Worm (Caenorhabditis elegans) whole organism, L1 larva: ENCODE measurements around the gene aat-2.
A peak's percentile ranks its signal among the peaks of the same experiment; 100 is the strongest.

Source experiments
- C16A3.4 ChIP-seq: fragments of 150-350 bp; optimal IDR thresholded peaks from 2 replicates; lab custom pipeline; 2014; ENCODE audit warnings: missing biosample characterization, missing genetic modification characterization
- Y116A8C.19 ChIP-seq: sonication (generic microtip); optimal IDR thresholded peaks from 2 replicates; lab custom pipeline; 2016; ENCODE audit warnings: missing compliant biosample characterization, missing genetic modification characterization, borderline replicate concordance
- blmp-1 ChIP-seq: fragments of 150-350 bp; optimal IDR thresholded peaks from 2 replicates; lab custom pipeline; 2014; ENCODE audit warnings: missing biosample characterization, missing genetic modification characterization
- ceh-82 ChIP-seq, 3 experiments: fragments of 150-350 bp in 1 of 3; sonication (generic microtip) in 2 of 3; optimal IDR thresholded peaks; 2 replicates each; lab custom pipeline; 2014 to 2017; ENCODE audit warnings: missing biosample characterization in 3 of 3, missing genetic modification characterization in 3 of 3
- ceh-88 ChIP-seq: fragments of 200-800 bp; sonication (Bioruptor generic); IDR thresholded peaks from 2 replicates; pipeline ENCODE4 v1.3.6; 2022; ENCODE audit warnings: missing genetic modification characterization, missing compliant biosample characterization
- ceh-90 ChIP-seq: sonication (generic microtip); optimal IDR thresholded peaks from 2 replicates; lab custom pipeline; 2016; ENCODE audit warnings: missing genetic modification characterization, missing compliant biosample characterization
- ces-1 ChIP-seq: fragments of 150-350 bp; optimal IDR thresholded peaks from 2 replicates; lab custom pipeline; 2014; ENCODE audit warnings: missing biosample characterization, missing genetic modification reagents, missing genetic modification characterization
- dpl-1 ChIP-seq, 3 experiments: fragments of 150-350 bp in 2 of 3; sonication (generic microtip) in 1 of 3; optimal IDR thresholded peaks; 2 replicates each; lab custom pipeline; 2014 to 2017; ENCODE audit warnings: missing biosample characterization in 3 of 3, missing genetic modification characterization in 3 of 3, missing genetic modification reagents in 3 of 3
- efl-1 ChIP-seq, 4 experiments: fragments of 150-350 bp; optimal IDR thresholded peaks in 3 of 4; peaks in 1 of 4; 1 replicate in 1 of 4; 2 replicates in 3 of 4; lab custom pipeline; 2014; ENCODE audit warnings: missing biosample characterization in 2 of 4, missing genetic modification characterization in 2 of 4, missing genetic modification reagents in 2 of 4
- efl-3 ChIP-seq: fragments of 200-800 bp; sonication (Bioruptor generic); optimal IDR thresholded peaks from 2 replicates; lab custom pipeline; 2018; ENCODE audit warnings: mild to moderate bottlenecking, missing genetic modification characterization, missing compliant biosample characterization
- egl-13 ChIP-seq: sonication (generic microtip); optimal IDR thresholded peaks from 2 replicates; lab custom pipeline; 2016; ENCODE audit warnings: missing genotype, missing genetic modification reagents, missing genetic modification characterization, missing compliant biosample characterization
- fkh-4 ChIP-seq: sonication (generic microtip); optimal IDR thresholded peaks from 2 replicates; lab custom pipeline; 2016; ENCODE audit warnings: missing compliant biosample characterization, missing genetic modification characterization, borderline replicate concordance
- hlh-17 ChIP-seq: fragments of 200-800 bp; sonication (Bioruptor generic); optimal IDR thresholded peaks from 2 replicates; lab custom pipeline; 2018; ENCODE audit warnings: missing genetic modification characterization, mild to moderate bottlenecking, missing compliant biosample characterization, moderate library complexity, borderline replicate concordance
- isw-1 ChIP-seq: fragments of 200-800 bp; sonication (Bioruptor generic); IDR thresholded peaks from 2 replicates; pipeline ENCODE4 v1.3.6; 2022; ENCODE audit warnings: missing genetic modification characterization, missing compliant biosample characterization
- jun-1 ChIP-seq: fragments of 150-350 bp; optimal IDR thresholded peaks from 2 replicates; lab custom pipeline; 2014; ENCODE audit warnings: missing biosample characterization, missing genetic modification reagents, missing genetic modification characterization
- lin-14 ChIP-seq: fragments of 200-800 bp; sonication (Bioruptor generic); optimal IDR thresholded peaks from 2 replicates; lab custom pipeline; 2018; ENCODE audit warnings: mild to moderate bottlenecking, missing genetic modification characterization, moderate library complexity, missing compliant biosample characterization
- lin-15B ChIP-seq: fragments of 150-350 bp; sonication (generic microtip); optimal IDR thresholded peaks from 3 replicates; lab custom pipeline; 2014; ENCODE audit warnings: missing biosample characterization, missing genetic modification characterization
- lin-35 ChIP-seq, 2 experiments: fragments of 150-350 bp; optimal IDR thresholded peaks; 2 replicates each; lab custom pipeline; 2014; ENCODE audit warnings: missing biosample characterization in 2 of 2, missing genetic modification characterization in 2 of 2, missing genetic modification reagents in 2 of 2
- lin-39 ChIP-seq: fragments of 150-350 bp; optimal IDR thresholded peaks from 2 replicates; lab custom pipeline; 2014; ENCODE audit warnings: missing biosample characterization, missing genetic modification reagents, missing genetic modification characterization
- lir-3 ChIP-seq: sonication (generic microtip); optimal IDR thresholded peaks from 2 replicates; lab custom pipeline; 2016; ENCODE audit warnings: mild to moderate bottlenecking, missing genetic modification characterization, moderate library complexity, missing compliant biosample characterization; ENCODE audit not compliant: poor library complexity
- lsy-2 ChIP-seq, 2 experiments: fragments of 150-350 bp; optimal IDR thresholded peaks; 2 replicates each; lab custom pipeline; 2014; ENCODE audit warnings: missing biosample characterization in 2 of 2, missing genetic modification characterization in 2 of 2
- mdl-1 ChIP-seq, 2 experiments: fragments of 150-350 bp; optimal IDR thresholded peaks; 2 replicates each; lab custom pipeline; 2014 to 2017; ENCODE audit warnings: missing biosample characterization in 2 of 2, missing genetic modification characterization in 2 of 2, inconsistent platforms in 1 of 2
- mef-2 ChIP-seq: fragments of 150-350 bp; optimal IDR thresholded peaks from 2 replicates; lab custom pipeline; 2014; ENCODE audit warnings: missing biosample characterization, missing genetic modification characterization
- mep-1 ChIP-seq: fragments of 150-350 bp; optimal IDR thresholded peaks from 2 replicates; lab custom pipeline; 2014; ENCODE audit warnings: missing biosample characterization, missing genetic modification characterization
- nhr-11 ChIP-seq: fragments of 150-350 bp; optimal IDR thresholded peaks from 2 replicates; lab custom pipeline; 2014; ENCODE audit warnings: missing biosample characterization, missing genetic modification characterization
- nhr-12 ChIP-seq: sonication (generic microtip); optimal IDR thresholded peaks from 2 replicates; lab custom pipeline; 2017; ENCODE audit warnings: missing biosample characterization, missing genetic modification characterization
- nhr-19 ChIP-seq: fragments of 200-800 bp; sonication (Bioruptor generic); conservative IDR thresholded peaks from 2 replicates; pipeline ENCODE4 v1.3.6; 2022; ENCODE audit warnings: missing genetic modification characterization, missing compliant biosample characterization
- nhr-20 ChIP-seq: sonication (generic microtip); optimal IDR thresholded peaks from 2 replicates; lab custom pipeline; 2016; ENCODE audit warnings: mild to moderate bottlenecking, missing genetic modification characterization, missing compliant biosample characterization
- nhr-47 ChIP-seq: sonication (generic microtip); optimal IDR thresholded peaks from 2 replicates; lab custom pipeline; 2016; ENCODE audit warnings: mild to moderate bottlenecking, missing genetic modification characterization, moderate library complexity, missing compliant biosample characterization
- nhr-71 ChIP-seq: sonication (generic microtip); optimal IDR thresholded peaks from 2 replicates; lab custom pipeline; 2016; ENCODE audit warnings: mild to moderate bottlenecking, missing genetic modification characterization, moderate library complexity, missing compliant biosample characterization
- nhr-76 ChIP-seq: sonication (generic microtip); optimal IDR thresholded peaks from 2 replicates; lab custom pipeline; 2017; ENCODE audit warnings: missing biosample characterization, missing genetic modification characterization
- nhr-77 ChIP-seq: fragments of 150-350 bp; optimal IDR thresholded peaks from 2 replicates; lab custom pipeline; 2014; ENCODE audit warnings: missing biosample characterization, missing genetic modification characterization
- nhr-85 ChIP-seq: sonication (generic microtip); peaks from one replicate; lab custom pipeline; 2016; ENCODE audit warnings: missing genetic modification characterization, inconsistent platforms, missing compliant biosample characterization
- nhr-90 ChIP-seq: sonication (generic microtip); optimal IDR thresholded peaks from 2 replicates; lab custom pipeline; 2016; ENCODE audit warnings: mild to moderate bottlenecking, missing genetic modification characterization, missing compliant biosample characterization; ENCODE audit not compliant: poor library complexity
- pax-3 ChIP-seq: fragments of 200-800 bp; sonication (Bioruptor generic); optimal IDR thresholded peaks from 2 replicates; lab custom pipeline; 2018; ENCODE audit warnings: mild to moderate bottlenecking, missing genetic modification characterization, moderate library complexity, missing compliant biosample characterization
- pqm-1 ChIP-seq: sonication (generic microtip); optimal IDR thresholded peaks from 3 replicates; lab custom pipeline; 2017; ENCODE audit warnings: missing biosample characterization, missing genetic modification characterization
- skn-1 ChIP-seq: fragments of 150-350 bp; optimal IDR thresholded peaks from 2 replicates; lab custom pipeline; 2014; ENCODE audit warnings: missing biosample characterization, missing genetic modification characterization
- swsn-7 ChIP-seq: sonication (generic microtip); optimal IDR thresholded peaks from 2 replicates; lab custom pipeline; 2016; ENCODE audit warnings: missing genetic modification characterization, missing compliant biosample characterization
- tbx-2 ChIP-seq: sonication (generic microtip); optimal IDR thresholded peaks from 2 replicates; lab custom pipeline; 2016; ENCODE audit warnings: missing genetic modification characterization, missing compliant biosample characterization
- unc-62 ChIP-seq: fragments of 150-350 bp; optimal IDR thresholded peaks from 2 replicates; lab custom pipeline; 2014; ENCODE audit warnings: missing biosample characterization, missing genetic modification reagents, missing genetic modification characterization
- unc-86 ChIP-seq: sonication (generic microtip); optimal IDR thresholded peaks from 2 replicates; lab custom pipeline; 2016; ENCODE audit warnings: missing genetic modification characterization, missing compliant biosample characterization
- unc-98 ChIP-seq: fragments of 200-800 bp; sonication (Bioruptor generic); IDR thresholded peaks from 2 replicates; pipeline ENCODE4 v1.3.6; 2022; ENCODE audit warnings: missing genetic modification characterization, missing compliant biosample characterization
- vab-15 ChIP-seq: sonication (generic microtip); optimal IDR thresholded peaks from 2 replicates; lab custom pipeline; 2017; ENCODE audit warnings: missing genotype, mild to moderate bottlenecking, missing genetic modification characterization, missing compliant biosample characterization
- xbp-1 ChIP-seq: sonication (generic microtip); optimal IDR thresholded peaks from 2 replicates; lab custom pipeline; 2016; ENCODE audit warnings: missing genetic modification characterization, missing compliant biosample characterization
- ztf-11 ChIP-seq, 2 experiments: sonication (generic microtip); optimal IDR thresholded peaks; 2 replicates each; lab custom pipeline; 2016 to 2017; ENCODE audit warnings: missing genetic modification characterization in 2 of 2, missing biosample characterization in 1 of 2, missing compliant biosample characterization in 1 of 2
- ztf-4 ChIP-seq: fragments of 150-350 bp; optimal IDR thresholded peaks from 2 replicates; lab custom pipeline; 2014; ENCODE audit warnings: missing biosample characterization, missing genetic modification characterization

aat-2 gene

ce11 chrV:9222819-9223218 is 23.3 kb downstream of the aat-2 start:
- TF ChIP-seq efl-1 (optimal IDR thresholded peaks at IDR 0.05; lab: Kevin White, UChicago) (no peak), efl-1 (GFP tag; optimal IDR thresholded peaks at IDR 0.05 in 1 of 2; lab: Kevin White, UChicago) (peak in 1 of 2 experiments; percentile 28), mdl-1 (tag; optimal IDR thresholded peaks at IDR 0.05; lab: Kevin White, UChicago) (no peak), ztf-11 (tag; optimal IDR thresholded peaks at IDR 0.05; lab: Kevin White, UChicago) (no peak), lin-35 (GFP tag; optimal IDR thresholded peaks at IDR 0.05; lab: Kevin White, UChicago) (no peak)

ce11 chrV:9221566-9221965 is 24.6 kb downstream of the aat-2 start, which contains the start of gene grd-6:
Gene grd-6 (plus strand): TSS chrV:9221866.
- TF ChIP-seq egl-13 (tag; lab: Kevin White, UChicago) (no peak), mep-1 (no peak), nhr-47 (tag; lab: Kevin White, UChicago) (no peak), blmp-1 (peak; percentile 54), nhr-90 (tag; lab: Kevin White, UChicago) (no peak)

ce11 chrV:9220444-9220843 is 25.7 kb downstream of the aat-2 start:
- TF ChIP-seq lir-3 (tag; lab: Kevin White, UChicago) (no peak), unc-62 (GFP tag; lab: Kevin White, UChicago) (no peak), ceh-90 (tag; lab: Kevin White, UChicago) (no peak), lin-14 (peak; percentile 56), skn-1 (tag; lab: Kevin White, UChicago) (peak; percentile 54), dpl-1 (GFP tag; optimal IDR thresholded peaks at IDR 0.05; lab: Kevin White, UChicago) (peak; percentile 76 to 89 (median 86)), nhr-71 (tag; lab: Kevin White, UChicago) (peak; percentile 64), ceh-88 (no peak), vab-15 (no peak), nhr-85 (peak; percentile 44), lsy-2 (tag; optimal IDR thresholded peaks at IDR 0.05; lab: Kevin White, UChicago) (peak; percentile 36 to 74), nhr-76 (tag; lab: Kevin White, UChicago) (no peak), fkh-4 (tag; lab: Kevin White, UChicago) (no peak), mdl-1 (tag; optimal IDR thresholded peaks at IDR 0.05; lab: Kevin White, UChicago) (peak in 1 of 2 experiments; percentile 23), Y116A8C.19 (no peak), pqm-1 (no peak), jun-1 (no peak), xbp-1 (tag; lab: Kevin White, UChicago) (peak; percentile 17), pax-3 (tag; lab: Kevin White, UChicago) (no peak), ceh-82 (tag; optimal IDR thresholded peaks at IDR 0.05; lab: Kevin White, UChicago) (peak in 2 of 3 experiments; percentile 45 to 68), blmp-1 (peak; percentile 62), nhr-20 (peak; percentile 49), ztf-4 (tag; lab: Kevin White, UChicago) (no peak), lin-15B (peak; percentile 59), nhr-19 (GFP tag; lab: Robert Waterston, UW) (peak; percentile 37; the same call in 1 of the 2 replicates), efl-3 (no peak), nhr-12 (tag; lab: Kevin White, UChicago) (no peak), mep-1 (peak; percentile 20), nhr-77 (tag; lab: Kevin White, UChicago) (peak; percentile 19), mef-2 (tag; lab: Kevin White, UChicago) (no peak), lin-35 (GFP tag; optimal IDR thresholded peaks at IDR 0.05; lab: Kevin White, UChicago) (peak; percentile 87 to 95), isw-1 (GFP tag; lab: Robert Waterston, UW) (peak; percentile 46; the same call in 1 of the 2 replicates), nhr-47 (tag; lab: Kevin White, UChicago) (peak; percentile 50), unc-86 (peak; percentile 29), hlh-17 (no peak), efl-1 (optimal IDR thresholded peaks at IDR 0.05; lab: Kevin White, UChicago) (peak; percentile 54 to 88), efl-1 (GFP tag; optimal IDR thresholded peaks at IDR 0.05 in 1 of 2; lab: Kevin White, UChicago) (peak; percentile 90 to 99), nhr-90 (tag; lab: Kevin White, UChicago) (no peak), C16A3.4 (tag; lab: Kevin White, UChicago) (peak; percentile 68), nhr-11 (no peak), ztf-11 (tag; optimal IDR thresholded peaks at IDR 0.05; lab: Kevin White, UChicago) (no peak), unc-98 (GFP tag; lab: Robert Waterston, UW) (no peak), swsn-7 (tag; lab: Kevin White, UChicago) (peak; percentile 33), lin-39 (no peak), ces-1 (GFP tag; lab: Kevin White, UChicago) (no peak), tbx-2 (tag; lab: Kevin White, UChicago) (peak; percentile 42)
